Worm (Caenorhabditis elegans) whole organism, L4/young adult: ENCODE results near the gene ver-3.

Experiments used
- W03F9.2 ChIP-seq: fragments of 150-350 bp; optimal IDR thresholded peaks from 2 replicates; lab custom pipeline; 2014; ENCODE audit warnings: missing biosample characterization, missing genetic modification characterization
- dao-5 ChIP-seq: sonication (generic microtip); optimal IDR thresholded peaks from 2 replicates; lab custom pipeline; 2016; ENCODE audit warnings: missing genotype, missing genetic modification characterization, moderate library complexity, missing compliant biosample characterization
- him-1 ChIP-seq: sonication (generic microtip); optimal IDR thresholded peaks from 2 replicates; lab custom pipeline; 2016; ENCODE audit warnings: missing genotype, missing genetic modification reagents, missing genetic modification characterization, missing compliant biosample characterization

Gene ver-3

DNA sequence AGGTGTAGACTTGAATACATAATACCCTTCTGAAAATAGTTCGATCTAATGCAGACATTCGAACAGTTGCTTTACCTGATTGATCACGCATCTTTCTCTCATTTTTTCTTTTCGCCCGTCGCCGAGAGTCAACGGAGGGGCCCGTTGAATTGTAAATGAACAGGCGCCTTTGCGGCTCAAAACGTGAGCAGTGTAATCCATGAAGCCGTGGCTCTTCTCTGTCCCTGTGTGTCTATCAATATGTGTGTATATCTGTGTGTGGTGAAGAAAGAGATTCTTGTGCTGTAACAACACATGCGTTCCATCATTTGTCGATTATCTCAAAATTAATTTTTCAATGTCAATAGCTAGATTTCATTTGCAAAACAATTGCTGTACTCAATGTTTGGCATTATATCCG is 43.3 kb downstream of the ver-3 start:
- TF ChIP-seq dao-5 (tag; lab: Kevin White, UChicago) = no peak
- no peak for TF ChIP-seq him-1 (tag; lab: Kevin White, UChicago)
- no peak for TF ChIP-seq W03F9.2 (tag; lab: Kevin White, UChicago)

DNA sequence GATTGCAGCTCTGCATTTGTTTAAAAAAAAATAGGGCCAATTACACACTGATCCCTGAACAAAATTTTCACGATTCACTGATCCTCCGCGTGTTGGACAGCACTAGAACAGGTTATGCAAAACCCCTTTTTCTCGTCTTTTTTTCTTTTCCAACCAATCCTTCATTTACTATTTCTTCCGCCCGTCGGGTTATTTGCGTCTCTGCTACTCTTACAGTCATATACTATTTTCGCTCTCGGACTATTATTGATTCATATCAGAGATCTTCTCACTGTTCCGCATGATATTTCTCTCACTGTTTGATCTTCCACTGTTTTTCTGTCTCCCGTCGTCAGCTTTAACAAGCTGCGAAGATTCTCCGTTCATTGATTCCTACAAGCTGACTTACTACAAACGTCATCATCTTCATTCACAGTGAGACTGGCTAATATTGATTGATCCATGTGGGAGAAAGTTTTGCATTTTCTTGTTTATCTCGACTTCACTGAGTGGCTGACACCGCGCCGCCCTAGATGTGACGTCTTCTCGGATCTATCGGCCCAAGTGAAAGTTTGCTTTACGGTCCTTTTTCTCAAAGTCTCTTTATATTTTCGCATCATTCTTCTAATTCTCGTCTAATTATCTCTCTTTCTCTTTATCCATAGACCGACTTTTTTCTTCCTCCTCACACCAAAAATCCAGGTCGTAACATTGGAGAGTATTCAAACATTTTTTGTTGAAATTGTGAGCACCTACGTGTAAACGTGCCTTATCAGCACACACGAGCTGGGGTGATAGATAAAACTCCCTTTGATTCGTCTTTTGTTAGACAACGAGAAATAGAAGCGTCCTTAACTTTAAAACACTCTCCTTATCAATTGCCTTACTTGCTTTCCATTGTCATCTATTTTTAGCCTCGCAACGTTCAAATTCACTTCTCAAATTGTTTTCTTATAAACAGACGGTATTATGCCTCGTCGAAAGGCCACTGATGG is 44.1 kb downstream of the ver-3 start:
- TF ChIP-seq W03F9.2 (tag; lab: Kevin White, UChicago) (no peak), dao-5 (tag; lab: Kevin White, UChicago) (no peak), him-1 (tag; lab: Kevin White, UChicago) (no peak)

DNA sequence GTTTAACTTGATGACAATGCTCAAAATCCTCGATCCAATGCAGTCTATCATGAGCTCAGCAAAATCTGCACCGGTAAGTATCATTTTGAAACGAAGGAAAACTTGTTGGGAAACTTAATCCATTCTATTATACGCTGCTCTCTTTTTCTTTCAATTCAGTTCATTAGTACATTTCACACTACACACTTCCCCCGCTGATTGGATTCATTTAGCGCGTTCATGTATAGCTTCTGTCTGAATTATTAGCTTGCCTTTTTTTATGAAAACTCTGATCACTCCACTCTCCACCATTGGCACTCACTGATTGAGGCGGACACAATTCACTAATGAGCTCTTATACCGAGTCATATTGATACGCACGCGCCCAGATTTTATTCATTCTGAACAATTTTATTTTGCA is 45.9 kb downstream of the ver-3 start:
- TF ChIP-seq W03F9.2 (tag; lab: Kevin White, UChicago) (no peak), him-1 (tag; lab: Kevin White, UChicago) (no peak), dao-5 (tag; lab: Kevin White, UChicago) (no peak)

DNA sequence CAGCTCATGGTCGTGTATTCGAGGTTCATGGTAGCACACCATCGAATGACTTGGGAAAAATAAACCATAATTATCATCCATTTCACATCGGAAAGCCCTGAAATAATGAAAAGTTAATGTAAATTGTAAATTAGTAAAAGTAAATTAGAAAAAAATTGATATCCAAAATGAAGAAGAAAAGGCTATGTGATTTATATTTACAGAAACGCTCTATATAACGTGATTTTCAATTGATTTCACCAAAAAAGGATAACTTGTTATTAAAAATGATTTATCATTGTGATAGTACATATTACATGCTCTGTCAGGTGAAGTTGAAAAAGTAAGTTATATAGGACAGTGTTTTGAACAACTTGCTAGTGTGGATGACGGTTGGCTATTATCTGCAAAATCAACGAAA is 50.5 kb downstream of the ver-3 start, which contains the start of gene C09F12.3:
TSS of gene C09F12.3 (minus strand) at position 101 of the 400 bp plus-strand sequence.
- TF ChIP-seq him-1 (tag; lab: Kevin White, UChicago) = no peak
- no peak for TF ChIP-seq dao-5 (tag; lab: Kevin White, UChicago)
- TF ChIP-seq W03F9.2 (tag; lab: Kevin White, UChicago) = no peak

DNA sequence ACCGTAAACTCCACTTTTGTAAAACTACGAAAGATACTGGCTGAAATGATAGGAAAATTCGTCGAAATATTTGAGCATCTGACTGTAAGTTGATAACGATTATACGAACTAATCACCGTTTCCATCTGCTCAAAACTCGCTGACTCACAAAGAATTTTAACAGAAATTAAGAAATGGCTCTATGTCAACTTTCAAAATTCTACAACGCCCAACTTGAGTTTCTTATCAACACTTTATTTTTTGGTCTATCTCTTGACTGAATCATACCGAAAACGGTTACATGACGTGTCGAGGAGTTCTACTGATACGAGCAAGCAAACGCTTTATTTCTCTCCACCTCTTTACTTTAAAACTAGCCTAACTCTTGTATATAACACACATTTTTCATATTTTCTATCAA is 54.9 kb downstream of the ver-3 start, which contains the start of gene clc-1:
TSS of gene clc-1 (plus strand) at position 264 of the 400 bp plus-strand sequence.
- TF ChIP-seq W03F9.2 (tag; lab: Kevin White, UChicago) (no peak), him-1 (tag; lab: Kevin White, UChicago) (no peak), dao-5 (tag; lab: Kevin White, UChicago) (no peak)
